Worm (Caenorhabditis elegans): ENCODE results near the gene W06D12.6.

- no peak for TF ChIP-seq him-1 (tag; optimal IDR thresholded peaks at IDR 0.05)
- no peak for TF ChIP-seq W03F9.2 (tag; optimal IDR thresholded peaks at IDR 0.05)
- TF ChIP-seq dao-5 (tag; optimal IDR thresholded peaks at IDR 0.05) = no peak
These were observed 47.1 kb upstream of the W06D12.6 start for ce11 chrV:17658824-17659223.
